Worm (Caenorhabditis elegans) whole organism, mixed stage, embryonic: ENCODE results near the gene fbxa-6.

Source experiments
- M03D4.4 ChIP-seq: sonication (generic microtip); optimal IDR thresholded peaks from 2 replicates; lab custom pipeline; 2017; ENCODE audit warnings: mild to moderate bottlenecking, missing genetic modification characterization, missing compliant biosample characterization
- bed-3 ChIP-seq: fragments of 200-800 bp; sonication (Bioruptor generic); optimal IDR thresholded peaks from 3 replicates; lab custom pipeline; 2018; ENCODE audit warnings: mild to moderate bottlenecking, missing genetic modification characterization, moderate library complexity, missing compliant biosample characterization
- blmp-1 ChIP-seq: fragments of 150-350 bp; optimal IDR thresholded peaks from 2 replicates; lab custom pipeline; 2014; ENCODE audit warnings: missing biosample characterization, missing genetic modification characterization
- ceh-39 ChIP-seq: fragments of 150-350 bp; optimal IDR thresholded peaks from 2 replicates; lab custom pipeline; 2014; ENCODE audit warnings: missing biosample characterization, missing genetic modification characterization
- ceh-43 ChIP-seq: fragments of 200-800 bp; sonication (Bioruptor generic); optimal IDR thresholded peaks from 2 replicates; lab custom pipeline; 2018; ENCODE audit warnings: mild to moderate bottlenecking, missing genetic modification characterization, moderate library complexity, missing compliant biosample characterization
- ces-1 ChIP-seq: fragments of 150-350 bp; optimal IDR thresholded peaks from 2 replicates; lab custom pipeline; 2014; ENCODE audit warnings: missing biosample characterization, missing genetic modification reagents, missing genetic modification characterization
- elt-1 ChIP-seq: sonication (generic microtip); optimal IDR thresholded peaks from 2 replicates; lab custom pipeline; 2017; ENCODE audit warnings: missing genetic modification characterization, mild to moderate bottlenecking, missing compliant biosample characterization, antibody characterized with exemption, moderate library complexity, borderline replicate concordance; ENCODE audit not compliant: insufficient read depth
- elt-3 ChIP-seq: fragments of 150-350 bp; optimal IDR thresholded peaks from 2 replicates; lab custom pipeline; 2014; ENCODE audit warnings: missing biosample characterization, missing genetic modification characterization
- flh-1 ChIP-seq: fragments of 200-800 bp; sonication (Bioruptor generic); optimal IDR thresholded peaks from 2 replicates; lab custom pipeline; 2018; ENCODE audit warnings: mild to moderate bottlenecking, missing genetic modification characterization, moderate library complexity, missing compliant biosample characterization
- ham-2 ChIP-seq: fragments of 200-800 bp; sonication (Bioruptor generic); optimal IDR thresholded peaks from 2 replicates; lab custom pipeline; 2018; ENCODE audit warnings: mild to moderate bottlenecking, missing genetic modification characterization, missing compliant biosample characterization
- hlh-1 ChIP-seq: fragments of 150-350 bp; optimal IDR thresholded peaks from 2 replicates; lab custom pipeline; 2014; ENCODE audit warnings: missing biosample characterization, missing genetic modification reagents, missing genetic modification characterization
- lin-13 ChIP-seq: fragments of 150-350 bp; optimal IDR thresholded peaks from 2 replicates; lab custom pipeline; 2014; ENCODE audit warnings: missing biosample characterization, missing genetic modification characterization
- lin-32 ChIP-seq: fragments of 200-800 bp; sonication (Bioruptor generic); optimal IDR thresholded peaks from 2 replicates; lab custom pipeline; 2018; ENCODE audit warnings: mild to moderate bottlenecking, missing genetic modification characterization, missing compliant biosample characterization
- lsy-2 ChIP-seq: fragments of 150-350 bp; optimal IDR thresholded peaks from 2 replicates; lab custom pipeline; 2014; ENCODE audit warnings: missing biosample characterization, missing genetic modification characterization
- mab-5 ChIP-seq: fragments of 150-350 bp; optimal IDR thresholded peaks from 2 replicates; lab custom pipeline; 2014; ENCODE audit warnings: missing biosample characterization, missing genetic modification characterization
- mep-1 ChIP-seq: fragments of 150-350 bp; optimal IDR thresholded peaks from 2 replicates; lab custom pipeline; 2017; ENCODE audit warnings: missing biosample characterization, missing genetic modification reagents, missing genetic modification characterization, inconsistent platforms
- mls-2 ChIP-seq: sonication (generic microtip); optimal IDR thresholded peaks from 2 replicates; lab custom pipeline; 2016; ENCODE audit warnings: mild to moderate bottlenecking, missing genetic modification characterization, moderate library complexity, missing compliant biosample characterization
- nhr-2 ChIP-seq: fragments of 150-350 bp; optimal IDR thresholded peaks from 2 replicates; lab custom pipeline; 2014; ENCODE audit warnings: missing biosample characterization, missing genetic modification characterization
- nhr-237 ChIP-seq: fragments of 150-350 bp; optimal IDR thresholded peaks from 2 replicates; lab custom pipeline; 2014; ENCODE audit warnings: missing biosample characterization, missing genetic modification characterization
- nhr-28 ChIP-seq: fragments of 150-350 bp; optimal IDR thresholded peaks from 2 replicates; lab custom pipeline; 2014; ENCODE audit warnings: missing biosample characterization, missing genetic modification characterization
- nhr-76 ChIP-seq: sonication (generic microtip); optimal IDR thresholded peaks from 2 replicates; lab custom pipeline; 2017; ENCODE audit warnings: missing biosample characterization, missing genetic modification characterization
- pha-4 ChIP-seq: fragments of 150-350 bp; optimal IDR thresholded peaks from 2 replicates; lab custom pipeline; 2018; ENCODE audit warnings: missing biosample characterization, missing genetic modification reagents, missing genetic modification characterization
- sem-2 ChIP-seq: fragments of 200-800 bp; sonication (Bioruptor generic); optimal IDR thresholded peaks from 2 replicates; lab custom pipeline; 2018; ENCODE audit warnings: mild to moderate bottlenecking, missing genetic modification characterization, missing compliant biosample characterization
- snpc-4 ChIP-seq: fragments of 150-350 bp; optimal IDR thresholded peaks from 2 replicates; lab custom pipeline; 2014; ENCODE audit warnings: missing biosample characterization, missing genetic modification characterization
- sptf-1 ChIP-seq: sonication (generic microtip); optimal IDR thresholded peaks from 2 replicates; lab custom pipeline; 2017; ENCODE audit warnings: mild to moderate bottlenecking, missing genetic modification characterization, moderate library complexity, missing compliant biosample characterization
- unc-120 ChIP-seq: sonication (generic microtip); optimal IDR thresholded peaks from 2 replicates; lab custom pipeline; 2017; ENCODE audit warnings: missing genetic modification characterization, missing compliant biosample characterization; ENCODE audit not compliant: poor library complexity, severe bottlenecking
- zip-8 ChIP-seq: fragments of 150-350 bp; optimal IDR thresholded peaks from 2 replicates; lab custom pipeline; 2014; ENCODE audit warnings: missing biosample characterization, missing genetic modification characterization

Gene fbxa-6

DNA sequence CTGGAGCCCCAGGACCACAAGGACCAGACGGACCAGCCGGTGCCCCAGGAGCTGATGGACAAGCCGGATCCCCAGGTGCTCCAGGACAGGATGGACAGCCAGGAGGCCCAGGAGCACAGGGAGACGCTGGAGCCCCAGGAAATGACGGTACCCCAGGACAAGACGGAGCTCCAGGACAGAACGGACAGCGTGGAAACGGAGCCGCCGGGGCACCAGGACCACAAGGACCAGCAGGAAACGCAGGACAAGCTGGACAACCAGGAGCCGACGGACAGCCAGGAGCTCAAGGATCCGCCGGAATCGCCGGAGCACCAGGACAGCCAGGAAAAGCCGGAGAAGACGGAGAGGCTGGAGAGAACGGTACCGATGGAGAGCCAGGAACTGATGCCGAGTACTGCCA is 38.6 kb upstream of the fbxa-6 start:
- TF ChIP-seq lin-13 (tag; lab: Kevin White, UChicago) = no peak

- TF ChIP-seq unc-120 (tag; lab: Kevin White, UChicago) = no peak
- peak; percentile 9 for TF ChIP-seq blmp-1 (tag; lab: Kevin White, UChicago)
Measured at ce11 chrIII:40580-41113, 37.8 kb upstream of the fbxa-6 start, which contains the start of gene col-88. col-88 (plus strand) TSS chrIII:41063.

DNA sequence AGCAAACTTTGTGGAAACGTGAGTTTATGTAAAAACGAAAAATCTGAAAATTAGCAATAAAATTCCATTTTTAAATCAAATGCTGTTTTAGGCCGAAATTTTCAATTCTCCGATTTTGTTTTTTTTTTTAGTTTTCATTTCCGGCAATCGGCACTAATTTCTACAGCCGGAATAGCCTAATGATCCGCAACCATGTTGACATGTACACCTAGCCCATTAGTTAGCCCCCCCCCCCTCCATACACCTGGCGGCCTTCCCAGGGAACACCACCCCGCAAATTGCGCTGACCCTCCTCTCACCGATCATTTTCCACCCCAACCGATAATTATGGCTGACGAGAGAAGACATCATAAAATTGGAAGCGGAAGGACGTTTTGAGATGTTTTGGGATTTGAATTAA is 36.6 kb upstream of the fbxa-6 start:
- TF ChIP-seq mab-5 (tag; lab: Kevin White, UChicago) = no peak
- TF ChIP-seq sptf-1 = no peak
- TF ChIP-seq mep-1 (tag; lab: Kevin White, UChicago) = no peak
- peak; percentile 77 for TF ChIP-seq ceh-43 (GFP tag; lab: Kevin White, UChicago)
- peak; percentile 85 for TF ChIP-seq ham-2 (GFP tag; lab: Kevin White, UChicago)
- TF ChIP-seq sem-2 (GFP tag; lab: Kevin White, UChicago) = no peak
- no peak for TF ChIP-seq flh-1 (GFP tag; lab: Kevin White, UChicago)
- TF ChIP-seq nhr-2 (tag; lab: Kevin White, UChicago) = peak; percentile 59
- no peak for TF ChIP-seq elt-1
- no peak for TF ChIP-seq nhr-28
- TF ChIP-seq mls-2 (tag; lab: Kevin White, UChicago) = peak; percentile 42

ce11 chrIII:38117-38516 is 35.2 kb upstream of the fbxa-6 start, which contains the start of gene clp-10:
clp-10 (minus strand) TSS chrIII:38217.
- TF ChIP-seq elt-3 (tag; lab: Kevin White, UChicago) (no peak), mab-5 (tag; lab: Kevin White, UChicago) (no peak), ham-2 (GFP tag; lab: Kevin White, UChicago) (no peak), lin-32 (no peak), ceh-43 (GFP tag; lab: Kevin White, UChicago) (no peak), blmp-1 (tag; lab: Kevin White, UChicago) (no peak)

DNA sequence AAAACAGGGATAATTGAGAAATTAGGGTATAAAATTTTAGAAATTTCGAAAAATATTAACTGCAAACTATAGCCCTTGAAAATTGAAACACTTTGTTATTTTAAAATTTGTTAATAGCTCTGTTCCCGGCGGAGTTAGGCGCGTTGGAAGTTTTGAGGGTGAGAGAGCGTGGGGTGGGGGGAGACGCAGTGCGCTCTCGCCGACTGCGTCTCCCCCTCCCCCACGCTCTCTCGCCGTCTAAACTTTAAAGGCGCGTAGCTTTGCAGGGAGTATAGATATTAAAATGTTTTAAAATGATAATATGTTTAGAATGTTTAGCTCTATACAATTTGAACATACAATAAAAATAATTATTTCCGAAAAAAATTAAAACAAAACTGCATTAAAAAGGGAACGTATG is 30.4 kb upstream of the fbxa-6 start:
- no peak for TF ChIP-seq lin-32
- no peak for TF ChIP-seq elt-1
- TF ChIP-seq zip-8 (tag; lab: Kevin White, UChicago) = no peak
- TF ChIP-seq ham-2 (GFP tag; lab: Kevin White, UChicago) = no peak

DNA sequence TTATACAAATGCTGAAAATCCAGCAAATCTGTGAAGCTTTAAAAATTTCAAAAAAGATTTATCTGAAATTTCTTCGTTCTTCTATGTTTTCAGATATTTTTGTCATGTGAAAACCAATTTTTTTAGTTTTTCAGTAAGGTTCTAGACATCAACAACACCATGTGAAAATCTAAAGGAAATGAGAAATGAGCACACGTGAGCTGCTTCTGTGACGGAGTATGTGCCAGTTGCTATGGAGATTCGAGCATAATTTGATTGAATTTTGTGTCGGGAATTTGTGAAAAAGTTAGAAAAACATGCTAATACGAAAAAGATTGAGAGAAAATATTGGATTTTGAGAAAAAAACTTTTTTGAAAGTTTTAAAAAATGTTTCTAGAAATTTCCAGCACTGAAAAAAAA is 28.7 kb upstream of the fbxa-6 start:
- TF ChIP-seq unc-120 (tag; lab: Kevin White, UChicago) (no peak), pha-4 (tag; lab: Kevin White, UChicago) (no peak)

DNA sequence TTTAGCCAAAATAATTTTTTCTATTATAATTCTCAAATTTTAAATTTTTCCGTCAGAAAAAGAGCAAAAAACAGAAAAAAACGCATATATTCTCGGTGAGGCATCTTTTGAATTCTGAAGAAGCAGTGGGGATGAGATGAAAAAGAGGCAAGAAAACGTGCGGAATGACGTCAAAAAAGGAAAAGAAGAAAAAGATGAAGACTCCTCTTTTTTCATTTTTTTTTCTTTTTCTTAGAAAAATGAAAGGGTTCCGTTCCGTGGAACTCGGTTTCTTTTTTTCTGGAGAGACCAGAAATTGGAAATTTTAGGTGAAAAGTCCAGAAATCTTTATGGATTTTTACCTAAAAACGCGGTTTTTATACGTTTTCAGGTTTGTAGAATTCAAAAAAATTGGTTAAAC is 27.5 kb upstream of the fbxa-6 start:
- TF ChIP-seq snpc-4 (tag; lab: Kevin White, UChicago) (no peak), bed-3 (GFP tag; lab: Kevin White, UChicago) (no peak), mep-1 (tag; lab: Kevin White, UChicago) (no peak), mls-2 (tag; lab: Kevin White, UChicago) (no peak)

- TF ChIP-seq lsy-2 (no peak), mab-5 (tag; lab: Kevin White, UChicago) (no peak), nhr-237 (tag; lab: Kevin White, UChicago) (no peak), blmp-1 (tag; lab: Kevin White, UChicago) (no peak), elt-3 (tag; lab: Kevin White, UChicago) (no peak), ham-2 (GFP tag; lab: Kevin White, UChicago) (no peak), ces-1 (no peak), zip-8 (tag; lab: Kevin White, UChicago) (no peak), bed-3 (GFP tag; lab: Kevin White, UChicago) (no peak), hlh-1 (tag; lab: Kevin White, UChicago) (no peak), nhr-76 (tag; lab: Kevin White, UChicago) (no peak), M03D4.4 (tag; lab: Kevin White, UChicago) (no peak), lin-32 (no peak), mls-2 (tag; lab: Kevin White, UChicago) (no peak), ceh-39 (tag; lab: Kevin White, UChicago) (no peak), snpc-4 (tag; lab: Kevin White, UChicago) (no peak)
- TF ChIP-seq, all 35 proteins: peak for 0
Measured at ce11 chrIII:29626-30025, 26.7 kb upstream of the fbxa-6 start.
